Worm (Caenorhabditis elegans) whole organism, mixed stage, embryonic: Measurements from ENCODE around the gene dars-2.

Experiments
- blmp-1 ChIP-seq: fragments of 150-350 bp; optimal IDR thresholded peaks from 2 replicates; lab custom pipeline; 2014; ENCODE audit warnings: missing biosample characterization, missing genetic modification characterization
- cnd-1 ChIP-seq: fragments of 200-800 bp; sonication (Bioruptor generic); optimal IDR thresholded peaks from 2 replicates; lab custom pipeline; 2018; ENCODE audit warnings: mild to moderate bottlenecking, missing genetic modification characterization, missing compliant biosample characterization
- hlh-1 ChIP-seq: fragments of 150-350 bp; optimal IDR thresholded peaks from 2 replicates; lab custom pipeline; 2014; ENCODE audit warnings: missing biosample characterization, missing genetic modification reagents, missing genetic modification characterization
- mep-1 ChIP-seq: fragments of 150-350 bp; optimal IDR thresholded peaks from 2 replicates; lab custom pipeline; 2017; ENCODE audit warnings: missing biosample characterization, missing genetic modification reagents, missing genetic modification characterization, inconsistent platforms
- nhr-2 ChIP-seq: fragments of 150-350 bp; optimal IDR thresholded peaks from 2 replicates; lab custom pipeline; 2014; ENCODE audit warnings: missing biosample characterization, missing genetic modification characterization
- nhr-237 ChIP-seq: fragments of 150-350 bp; optimal IDR thresholded peaks from 2 replicates; lab custom pipeline; 2014; ENCODE audit warnings: missing biosample characterization, missing genetic modification characterization
- zip-8 ChIP-seq: fragments of 150-350 bp; optimal IDR thresholded peaks from 2 replicates; lab custom pipeline; 2014; ENCODE audit warnings: missing biosample characterization, missing genetic modification characterization

DNA sequence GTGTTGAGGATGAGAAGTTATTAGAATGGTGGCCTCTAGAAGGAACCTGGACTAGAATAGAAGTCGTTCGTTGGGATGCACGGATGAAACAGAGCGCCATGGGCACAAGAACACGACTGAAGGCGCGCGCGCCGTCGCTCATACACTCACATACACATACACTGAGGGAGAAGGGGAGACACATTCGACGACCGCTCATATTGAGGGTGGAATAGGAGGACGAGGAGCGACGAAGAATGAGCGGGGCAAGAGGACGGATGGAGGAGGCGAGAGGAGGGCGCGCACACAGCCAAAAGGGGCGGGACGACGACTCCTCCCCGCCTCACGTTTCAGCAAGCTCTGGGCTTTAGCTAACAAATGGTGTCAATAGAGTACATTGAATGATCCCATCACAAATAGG lies 9.8 kb upstream of the dars-2 start:
- no peak for TF ChIP-seq cnd-1 (tag; lab: Kevin White, UChicago)
- no peak for TF ChIP-seq hlh-1 (tag; lab: Kevin White, UChicago)
- no peak for TF ChIP-seq blmp-1 (tag; lab: Kevin White, UChicago)
- no peak for TF ChIP-seq nhr-2 (tag; lab: Kevin White, UChicago)
- TF ChIP-seq zip-8 (tag; lab: Kevin White, UChicago) = no peak
- no peak for TF ChIP-seq mep-1 (tag; lab: Kevin White, UChicago)
- no peak for TF ChIP-seq nhr-237 (tag; lab: Kevin White, UChicago)
